Fruit fly (Drosophila melanogaster): Measurements from ENCODE around the gene Myc.

Gene Myc

DNA sequence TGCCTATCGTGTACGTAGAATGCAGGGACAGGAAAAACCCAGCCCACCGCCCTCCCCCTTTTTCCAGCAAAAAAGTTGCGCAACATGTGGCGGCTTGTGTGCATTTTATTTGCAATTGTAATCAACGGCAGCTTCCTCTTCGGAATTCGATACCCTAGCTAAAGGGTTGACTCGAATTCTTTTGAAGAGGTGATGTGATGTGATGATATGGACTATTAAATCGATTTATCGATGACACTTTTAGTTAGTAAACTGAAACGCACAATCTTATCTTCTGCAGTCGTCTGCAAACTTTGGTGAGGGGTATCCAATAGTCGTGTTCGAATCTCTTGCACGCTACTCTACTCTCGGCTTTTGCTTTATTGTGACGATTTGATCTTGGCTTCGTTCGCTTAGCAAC, 8.7 kb downstream of the Myc start (continued):
- TF ChIP-seq Vsx1 (GFP tag; optimal IDR thresholded peaks at IDR 0.05): peak; percentile 39
- TF ChIP-seq fd96Cb (tag; optimal IDR thresholded peaks at IDR 0.05): peak; percentile 74
- peak; percentile 56 for TF ChIP-seq Bteb2 (GFP tag; optimal IDR thresholded peaks at IDR 0.05)
- peak; percentile 18 for TF ChIP-seq Sry-δ (GFP tag; optimal IDR thresholded peaks at IDR 0.05)
- no peak for TF ChIP-seq CG42726 (GFP tag; IDR thresholded peaks at IDR 0.05; ENCODE audit: partially characterized antibody)
- TF ChIP-seq CG2116 (GFP tag; optimal IDR thresholded peaks at IDR 0.05): no peak
- TF ChIP-seq dmrt99B (tag; optimal IDR thresholded peaks at IDR 0.05): peak; percentile 85
- no peak for TF ChIP-seq bigmax (GFP tag; optimal IDR thresholded peaks at IDR 0.05)
- no peak for TF ChIP-seq CG33557 (GFP tag; optimal IDR thresholded peaks at IDR 0.05)
- no peak for TF ChIP-seq Sin3A (optimal IDR thresholded peaks at IDR 0.05)
- TF ChIP-seq NFAT (GFP tag; IDR thresholded peaks at IDR 0.05): no peak
- peak; percentile 80 for TF ChIP-seq E2f1 (GFP tag; IDR thresholded peaks at IDR 0.05)
- TF ChIP-seq Abd-B (GFP tag; optimal IDR thresholded peaks at IDR 0.05): peak; percentile 71
- no peak for TF ChIP-seq schlank (tag; optimal IDR thresholded peaks at IDR 0.05)
- peak; percentile 80 for TF ChIP-seq CG32772 (GFP tag; IDR thresholded peaks at IDR 0.05)
- TF ChIP-seq Hr39 (optimal IDR thresholded peaks at IDR 0.05): no peak
- TF ChIP-seq hb (GFP tag; IDR thresholded peaks at IDR 0.05; ENCODE audit: partially characterized antibody): no peak; the same call in 2 of the 3 replicates
- TF ChIP-seq CG1529 (GFP tag; optimal IDR thresholded peaks at IDR 0.05): peak; percentile 68
- no peak for TF ChIP-seq Stat92E (GFP tag; optimal IDR thresholded peaks at IDR 0.05)
- peak in 1 of 2 experiments; percentile 65 for TF ChIP-seq eve (GFP tag; optimal IDR thresholded peaks at IDR 0.05)
- peak; percentile 56 for TF ChIP-seq nau (GFP tag; optimal IDR thresholded peaks at IDR 0.05)
- peak; percentile 44 for TF ChIP-seq repo (GFP tag; optimal IDR thresholded peaks at IDR 0.05)
- TF ChIP-seq nerfin-2 (GFP tag; IDR thresholded peaks at IDR 0.05; ENCODE audit: partially characterized antibody): no peak
- peak; percentile 78 for TF ChIP-seq Rfx (GFP tag; IDR thresholded peaks at IDR 0.05)
- TF ChIP-seq CoRest (tag; optimal IDR thresholded peaks at IDR 0.05): peak; percentile 76
- no peak for TF ChIP-seq Bdp1 (GFP tag; optimal IDR thresholded peaks at IDR 0.05)
- TF ChIP-seq HLH3B (GFP tag; IDR thresholded peaks at IDR 0.05): peak; percentile 79; the same call in 1 of the 2 replicates
- no peak for TF ChIP-seq disco-r (GFP tag; optimal IDR thresholded peaks at IDR 0.05)
- peak; percentile 87 for TF ChIP-seq Ada2b (GFP tag; IDR thresholded peaks at IDR 0.05)
- TF ChIP-seq CG10274 (GFP tag; optimal IDR thresholded peaks at IDR 0.05): peak; percentile 42
- TF ChIP-seq CG14050 (GFP tag; IDR thresholded peaks at IDR 0.05): peak; percentile 74
- no peak for TF ChIP-seq ash1 (GFP tag; optimal IDR thresholded peaks at IDR 0.05)
- TF ChIP-seq CG6654 (GFP tag; optimal IDR thresholded peaks at IDR 0.05): peak; percentile 25
- no peak for TF ChIP-seq yki (optimal IDR thresholded peaks at IDR 0.05)
- TF ChIP-seq CG15696 (tag; optimal IDR thresholded peaks at IDR 0.05): no peak
- TF ChIP-seq Nf-YA (GFP tag; IDR thresholded peaks at IDR 0.05): 0 out of 2 replicates have a peak, but pooled peaks have one; percentile 12
- peak; percentile 56 for TF ChIP-seq CG10979 (tag; optimal IDR thresholded peaks at IDR 0.05)
- peak; percentile 72 for TF ChIP-seq CG2678 (tag; optimal IDR thresholded peaks at IDR 0.05)
- peak; percentile 64; the same call in 2 of the 3 replicates for TF ChIP-seq Dbx (GFP tag; IDR thresholded peaks at IDR 0.05)
- peak; percentile 65 for TF ChIP-seq jumu (GFP tag; optimal IDR thresholded peaks at IDR 0.05)
- TF ChIP-seq vnd (GFP tag; IDR thresholded peaks at IDR 0.05; ENCODE audit: partially characterized antibody): no peak
- TF ChIP-seq Camta (GFP tag; optimal IDR thresholded peaks at IDR 0.05): peak; percentile 60
- peak; percentile 89 for TF ChIP-seq dysf (GFP tag; IDR thresholded peaks at IDR 0.05)
- peak; percentile 27 for TF ChIP-seq CG1647 (GFP tag; optimal IDR thresholded peaks at IDR 0.05)
- TF ChIP-seq cad (GFP tag; optimal IDR thresholded peaks at IDR 0.05): no peak
- peak; percentile 94 for TF ChIP-seq sens (GFP tag)
- peak; percentile 68 to 83 for TF ChIP-seq dpn (GFP tag; optimal IDR thresholded peaks at IDR 0.05)
- peak; percentile 74 for TF ChIP-seq Dip3 (GFP tag; optimal IDR thresholded peaks at IDR 0.05)
- TF ChIP-seq Doc2 (GFP tag; IDR thresholded peaks at IDR 0.05): no peak
- peak; percentile 76 for TF ChIP-seq sd (tag; optimal IDR thresholded peaks at IDR 0.05)
- TF ChIP-seq CG2875 (GFP tag; optimal IDR thresholded peaks at IDR 0.05): peak; percentile 42
- no peak for TF ChIP-seq CG34376 (GFP tag; optimal IDR thresholded peaks at IDR 0.05)
